Worm (Caenorhabditis elegans) whole organism, L4 larva: ENCODE measurements around the gene F52G2.3.
"Not testable (repeated sequence)": the region's sequence is repeated elsewhere in the genome, so short reads cannot be mapped to it uniquely, and the experiment has no call there.

ENCODE experiments used
- ceh-28 ChIP-seq: fragments of 150-350 bp; optimal IDR thresholded peaks from 2 replicates; lab custom pipeline; 2014; ENCODE audit warnings: missing biosample characterization, missing genetic modification reagents, missing genetic modification characterization
- dve-1 ChIP-seq: sonication (generic microtip); optimal IDR thresholded peaks from 2 replicates; lab custom pipeline; 2017; ENCODE audit warnings: antibody characterized with exemption, mild to moderate bottlenecking, missing genetic modification characterization, missing compliant biosample characterization; ENCODE audit not compliant: insufficient read depth
- nhr-28 ChIP-seq: fragments of 150-350 bp; optimal IDR thresholded peaks from 2 replicates; lab custom pipeline; 2014; ENCODE audit warnings: missing biosample characterization, missing genetic modification characterization
- ztf-11 ChIP-seq: fragments of 150-350 bp; optimal IDR thresholded peaks from 2 replicates; lab custom pipeline; 2014; ENCODE audit warnings: missing biosample characterization, missing genetic modification characterization

- TF ChIP-seq ztf-11, dve-1, ceh-28, nhr-28 (tag; lab: Kevin White, UChicago): not testable (repeated sequence)
Measured at ce11 chrIV:13578174-13578573, 30.1 kb upstream of the F52G2.3 start, which contains the start of gene Y45F10B.8.
